Worm (Caenorhabditis elegans) whole organism, L1 larva: ENCODE data around the gene T05G5.5.

Experiments
- C04F5.9 ChIP-seq: sonication (generic microtip); optimal IDR thresholded peaks from 2 replicates; lab custom pipeline; 2016; ENCODE audit warnings: missing genetic modification characterization, missing compliant biosample characterization
- C16A3.4 ChIP-seq: fragments of 150-350 bp; optimal IDR thresholded peaks from 2 replicates; lab custom pipeline; 2014; ENCODE audit warnings: missing biosample characterization, missing genetic modification characterization
- aha-1 ChIP-seq: fragments of 150-350 bp; optimal IDR thresholded peaks from 2 replicates; lab custom pipeline; 2014; ENCODE audit warnings: missing biosample characterization, missing genetic modification characterization
- aly-2 ChIP-seq: fragments of 150-350 bp; optimal IDR thresholded peaks from 2 replicates; lab custom pipeline; 2014; ENCODE audit warnings: missing biosample characterization, missing genetic modification characterization
- ama-1 ChIP-seq: fragments of 150-350 bp; optimal IDR thresholded peaks from 2 replicates; lab custom pipeline; 2014
- ceh-8 ChIP-seq: fragments of 200-800 bp; sonication (Bioruptor generic); optimal IDR thresholded peaks from 2 replicates; lab custom pipeline; 2018; ENCODE audit warnings: mild to moderate bottlenecking, missing genetic modification characterization, moderate library complexity, missing compliant biosample characterization
- ceh-82 ChIP-seq, 3 experiments: fragments of 150-350 bp in 1 of 3; sonication (generic microtip) in 2 of 3; optimal IDR thresholded peaks; 2 replicates each; lab custom pipeline; 2014 to 2017; ENCODE audit warnings: missing biosample characterization in 3 of 3, missing genetic modification characterization in 3 of 3
- ceh-88 ChIP-seq: fragments of 200-800 bp; sonication (Bioruptor generic); IDR thresholded peaks from 2 replicates; pipeline ENCODE4 v1.3.6; 2022; ENCODE audit warnings: missing genetic modification characterization, missing compliant biosample characterization
- ceh-90 ChIP-seq: sonication (generic microtip); optimal IDR thresholded peaks from 2 replicates; lab custom pipeline; 2016; ENCODE audit warnings: missing genetic modification characterization, missing compliant biosample characterization
- ces-1 ChIP-seq: fragments of 150-350 bp; optimal IDR thresholded peaks from 2 replicates; lab custom pipeline; 2014; ENCODE audit warnings: missing biosample characterization, missing genetic modification reagents, missing genetic modification characterization
- efl-1 ChIP-seq, 4 experiments: fragments of 150-350 bp; optimal IDR thresholded peaks in 3 of 4; peaks in 1 of 4; 1 replicate in 1 of 4; 2 replicates in 3 of 4; lab custom pipeline; 2014; ENCODE audit warnings: missing biosample characterization in 2 of 4, missing genetic modification characterization in 2 of 4, missing genetic modification reagents in 2 of 4
- efl-3 ChIP-seq: fragments of 200-800 bp; sonication (Bioruptor generic); optimal IDR thresholded peaks from 2 replicates; lab custom pipeline; 2018; ENCODE audit warnings: mild to moderate bottlenecking, missing genetic modification characterization, missing compliant biosample characterization
- egl-27 ChIP-seq, 2 experiments: fragments of 150-350 bp in 1 of 2; sonication (generic microtip); optimal IDR thresholded peaks; 3 replicates each; lab custom pipeline; 2017 to 2018; ENCODE audit warnings: missing biosample characterization in 2 of 2, missing genetic modification characterization in 2 of 2, missing genetic modification reagents in 2 of 2
- elt-2 ChIP-seq: sonication (generic microtip); optimal IDR thresholded peaks from 2 replicates; lab custom pipeline; 2016; ENCODE audit warnings: missing genetic modification characterization, mild to moderate bottlenecking, inconsistent platforms, missing compliant biosample characterization, missing genetic modification reagents
- elt-3 ChIP-seq, 6 experiments: fragments of 150-350 bp in 1 of 6; sonication (generic microtip); optimal IDR thresholded peaks; 2 replicates each; lab custom pipeline; 2017 to 2018; ENCODE audit warnings: missing biosample characterization in 6 of 6, missing genetic modification characterization in 6 of 6, inconsistent platforms in 1 of 6
- hlh-17 ChIP-seq: fragments of 200-800 bp; sonication (Bioruptor generic); optimal IDR thresholded peaks from 2 replicates; lab custom pipeline; 2018; ENCODE audit warnings: missing genetic modification characterization, mild to moderate bottlenecking, missing compliant biosample characterization, moderate library complexity, borderline replicate concordance
- irx-1 ChIP-seq: sonication (generic microtip); optimal IDR thresholded peaks from 2 replicates; lab custom pipeline; 2016; ENCODE audit warnings: missing genetic modification characterization, missing compliant biosample characterization
- isw-1 ChIP-seq: fragments of 200-800 bp; sonication (Bioruptor generic); IDR thresholded peaks from 2 replicates; pipeline ENCODE4 v1.3.6; 2022; ENCODE audit warnings: missing genetic modification characterization, missing compliant biosample characterization
- jun-1 ChIP-seq: fragments of 150-350 bp; optimal IDR thresholded peaks from 2 replicates; lab custom pipeline; 2014; ENCODE audit warnings: missing biosample characterization, missing genetic modification reagents, missing genetic modification characterization
- lin-13 ChIP-seq: fragments of 150-350 bp; optimal IDR thresholded peaks from 2 replicates; lab custom pipeline; 2014; ENCODE audit warnings: missing biosample characterization, missing genetic modification reagents, missing genetic modification characterization
- lin-14 ChIP-seq: fragments of 200-800 bp; sonication (Bioruptor generic); optimal IDR thresholded peaks from 2 replicates; lab custom pipeline; 2018; ENCODE audit warnings: mild to moderate bottlenecking, missing genetic modification characterization, moderate library complexity, missing compliant biosample characterization
- lin-35 ChIP-seq, 2 experiments: fragments of 150-350 bp; optimal IDR thresholded peaks; 2 replicates each; lab custom pipeline; 2014; ENCODE audit warnings: missing biosample characterization in 2 of 2, missing genetic modification characterization in 2 of 2, missing genetic modification reagents in 2 of 2
- lin-39 ChIP-seq: fragments of 150-350 bp; optimal IDR thresholded peaks from 2 replicates; lab custom pipeline; 2014; ENCODE audit warnings: missing biosample characterization, missing genetic modification reagents, missing genetic modification characterization
- lsy-2 ChIP-seq, 2 experiments: fragments of 150-350 bp; optimal IDR thresholded peaks; 2 replicates each; lab custom pipeline; 2014; ENCODE audit warnings: missing biosample characterization in 2 of 2, missing genetic modification characterization in 2 of 2
- nhr-20 ChIP-seq: sonication (generic microtip); optimal IDR thresholded peaks from 2 replicates; lab custom pipeline; 2016; ENCODE audit warnings: mild to moderate bottlenecking, missing genetic modification characterization, missing compliant biosample characterization
- nhr-28 ChIP-seq: fragments of 150-350 bp; optimal IDR thresholded peaks from 2 replicates; lab custom pipeline; 2014; ENCODE audit warnings: missing biosample characterization, missing genetic modification characterization
- nhr-76 ChIP-seq: sonication (generic microtip); optimal IDR thresholded peaks from 2 replicates; lab custom pipeline; 2017; ENCODE audit warnings: missing biosample characterization, missing genetic modification characterization
- nhr-84 ChIP-seq: sonication (generic microtip); optimal IDR thresholded peaks from 2 replicates; lab custom pipeline; 2017; ENCODE audit warnings: missing biosample characterization, missing genetic modification characterization
- nhr-85 ChIP-seq: sonication (generic microtip); peaks from one replicate; lab custom pipeline; 2016; ENCODE audit warnings: missing genetic modification characterization, inconsistent platforms, missing compliant biosample characterization
- pax-3 ChIP-seq: fragments of 200-800 bp; sonication (Bioruptor generic); optimal IDR thresholded peaks from 2 replicates; lab custom pipeline; 2018; ENCODE audit warnings: mild to moderate bottlenecking, missing genetic modification characterization, moderate library complexity, missing compliant biosample characterization
- pqm-1 ChIP-seq: sonication (generic microtip); optimal IDR thresholded peaks from 3 replicates; lab custom pipeline; 2017; ENCODE audit warnings: missing biosample characterization, missing genetic modification characterization
- rnt-1 ChIP-seq: sonication (generic microtip); optimal IDR thresholded peaks from 2 replicates; lab custom pipeline; 2016; ENCODE audit warnings: mild to moderate bottlenecking, missing genetic modification characterization, moderate library complexity, missing compliant biosample characterization
- snpc-4 ChIP-seq: fragments of 150-350 bp; optimal IDR thresholded peaks from 2 replicates; lab custom pipeline; 2014; ENCODE audit warnings: missing biosample characterization, missing genetic modification characterization
- sptf-1 ChIP-seq: fragments of 150-350 bp; optimal IDR thresholded peaks from 2 replicates; lab custom pipeline; 2014; ENCODE audit warnings: missing biosample characterization, missing genetic modification characterization
- sup-37 ChIP-seq: fragments of 200-800 bp; sonication (Bioruptor generic); optimal IDR thresholded peaks from 2 replicates; lab custom pipeline; 2018; ENCODE audit warnings: mild to moderate bottlenecking, missing genetic modification characterization, missing compliant biosample characterization
- tlp-1 ChIP-seq: fragments of 150-350 bp; optimal IDR thresholded peaks from 2 replicates; lab custom pipeline; 2014; ENCODE audit warnings: missing biosample characterization, missing genetic modification characterization
- unc-130 ChIP-seq: fragments of 150-350 bp; optimal IDR thresholded peaks from 2 replicates; lab custom pipeline; 2017; ENCODE audit warnings: missing biosample characterization, missing genetic modification characterization, inconsistent platforms
- unc-86 ChIP-seq: sonication (generic microtip); optimal IDR thresholded peaks from 2 replicates; lab custom pipeline; 2016; ENCODE audit warnings: missing genetic modification characterization, missing compliant biosample characterization
- vab-15 ChIP-seq: sonication (generic microtip); optimal IDR thresholded peaks from 2 replicates; lab custom pipeline; 2017; ENCODE audit warnings: missing genotype, mild to moderate bottlenecking, missing genetic modification characterization, missing compliant biosample characterization
- zag-1 ChIP-seq: fragments of 150-350 bp; optimal IDR thresholded peaks from 2 replicates; lab custom pipeline; 2014; ENCODE audit warnings: missing biosample characterization, missing genetic modification characterization
- zip-4 ChIP-seq: fragments of 200-800 bp; sonication (Bioruptor generic); optimal IDR thresholded peaks from 2 replicates; lab custom pipeline; 2018; ENCODE audit warnings: mild to moderate bottlenecking, missing genetic modification characterization, moderate library complexity, missing compliant biosample characterization
- ztf-11 ChIP-seq, 2 experiments: sonication (generic microtip); optimal IDR thresholded peaks; 2 replicates each; lab custom pipeline; 2016 to 2017; ENCODE audit warnings: missing genetic modification characterization in 2 of 2, missing biosample characterization in 1 of 2, missing compliant biosample characterization in 1 of 2

Gene T05G5.5

DNA sequence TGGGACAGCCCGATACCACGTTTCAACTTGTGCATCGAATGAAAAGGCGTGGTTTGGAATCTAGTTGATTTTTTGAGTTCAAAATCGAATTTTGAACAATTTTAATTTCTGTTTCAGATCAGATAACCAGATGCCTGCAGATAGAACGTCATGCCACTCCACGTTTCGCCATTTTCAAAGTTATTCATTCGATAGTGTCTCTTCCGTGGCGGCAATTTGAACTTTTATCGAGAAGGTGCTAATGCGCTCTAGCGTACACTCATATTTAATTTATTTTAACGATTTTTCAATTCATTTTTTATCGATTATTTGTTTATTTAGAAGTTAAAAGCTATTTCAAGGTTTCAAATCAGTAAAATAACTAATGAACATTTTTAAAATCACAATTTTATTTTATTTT lies 24.7 kb upstream of the T05G5.5 start (continued):
- TF ChIP-seq isw-1 (GFP tag; lab: Robert Waterston, UW): no peak

DNA sequence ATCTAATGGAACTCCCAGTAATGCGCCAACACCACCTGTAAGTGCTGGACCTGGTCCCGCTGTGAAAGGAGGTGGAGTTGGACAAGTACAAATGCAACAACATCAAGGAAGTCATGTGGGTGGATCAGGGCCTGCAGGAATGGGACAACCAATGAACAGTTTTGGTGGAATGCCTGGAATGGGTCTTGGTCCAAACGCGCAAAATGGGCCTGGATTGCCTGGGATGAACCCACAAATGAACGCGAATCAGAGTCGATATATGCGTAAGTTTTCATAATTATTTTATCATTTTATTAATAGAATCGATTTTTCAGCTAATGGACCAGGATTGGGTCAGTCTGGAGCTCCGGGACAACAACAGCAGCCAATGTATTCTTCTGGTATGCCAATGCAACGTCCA lies 21.2 kb upstream of the T05G5.5 start:
- TF ChIP-seq efl-1 (optimal IDR thresholded peaks at IDR 0.05; lab: Kevin White, UChicago): no peak
- TF ChIP-seq efl-1 (GFP tag; optimal IDR thresholded peaks at IDR 0.05 in 1 of 2; lab: Kevin White, UChicago): peak in 1 of 2 experiments; percentile 90
- no peak for TF ChIP-seq zag-1

DNA sequence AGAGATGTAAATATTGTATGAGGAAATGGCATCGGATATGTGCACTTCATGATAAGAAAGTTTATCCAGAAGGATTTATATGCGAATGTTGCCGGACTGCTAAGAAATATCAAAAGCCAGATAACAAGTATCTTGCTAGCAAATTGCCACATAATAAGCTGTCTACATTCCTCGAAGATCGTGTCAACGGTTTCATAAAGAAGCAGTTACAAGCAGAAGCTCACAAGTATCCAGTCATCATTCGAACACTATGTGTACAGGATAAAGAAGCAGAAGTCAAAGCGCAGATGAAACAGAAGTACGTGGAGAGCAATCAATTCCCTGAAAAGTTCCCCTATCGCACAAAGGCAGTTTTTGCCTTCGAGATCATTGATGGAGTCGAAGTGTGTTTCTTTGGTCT lies 19.4 kb upstream of the T05G5.5 start:
- TF ChIP-seq hlh-17 (GFP tag; lab: Kevin White, UChicago) (no peak), ztf-11 (tag; optimal IDR thresholded peaks at IDR 0.05; lab: Kevin White, UChicago) (no peak), isw-1 (GFP tag; lab: Robert Waterston, UW) (no peak), nhr-85 (tag; lab: Kevin White, UChicago) (no peak), snpc-4 (tag; lab: Kevin White, UChicago) (no peak), pqm-1 (tag; lab: Kevin White, UChicago) (no peak), C16A3.4 (tag; lab: Kevin White, UChicago) (no peak), tlp-1 (tag; lab: Kevin White, UChicago) (no peak), vab-15 (tag; lab: Kevin White, UChicago) (no peak), elt-2 (tag; lab: Kevin White, UChicago) (no peak)

DNA sequence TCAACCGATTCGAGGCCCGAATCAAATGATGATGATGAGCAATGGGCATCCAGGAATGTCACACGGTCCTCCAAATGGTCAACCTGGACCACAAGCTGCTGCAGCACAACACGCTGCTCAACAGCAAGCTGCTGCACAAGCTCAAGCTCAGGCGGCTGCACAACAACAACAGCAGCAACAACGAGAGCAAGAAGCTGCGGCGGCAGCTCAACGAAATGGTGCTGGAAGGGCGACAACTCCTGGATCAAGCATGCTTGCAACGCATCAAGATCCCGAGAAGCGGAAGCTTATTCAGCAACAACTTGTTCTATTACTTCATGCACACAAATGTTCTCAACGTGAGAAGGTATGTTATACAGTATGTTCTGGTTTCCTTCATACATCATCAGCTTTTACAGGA lies 16.8 kb upstream of the T05G5.5 start:
- no peak for TF ChIP-seq efl-1 (optimal IDR thresholded peaks at IDR 0.05; lab: Kevin White, UChicago)
- peak in 1 of 2 experiments; percentile 73 for TF ChIP-seq efl-1 (GFP tag; optimal IDR thresholded peaks at IDR 0.05 in 1 of 2; lab: Kevin White, UChicago)
- TF ChIP-seq aly-2 (tag; lab: Kevin White, UChicago): no peak

DNA sequence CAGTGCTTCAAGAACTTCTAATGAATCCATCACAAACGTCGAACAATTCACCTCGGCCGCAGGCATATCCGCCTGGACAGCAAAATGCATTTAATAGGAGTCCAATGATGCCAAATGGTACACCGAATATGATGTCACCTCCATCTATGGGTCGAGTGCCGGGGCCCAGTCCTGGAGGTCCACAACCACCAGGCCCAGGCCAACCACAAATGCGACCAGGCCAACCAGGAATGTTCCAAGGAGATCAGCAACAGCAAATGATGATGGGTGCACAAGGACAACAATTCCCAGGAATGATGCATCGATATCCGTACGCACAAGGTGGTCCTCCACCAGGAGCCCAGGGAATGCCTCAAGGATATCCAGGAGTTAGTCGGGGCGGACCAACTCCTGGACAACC lies 15.9 kb upstream of the T05G5.5 start:
- TF ChIP-seq sptf-1 (tag; lab: Kevin White, UChicago) (no peak), nhr-85 (tag; lab: Kevin White, UChicago) (peak; percentile 51), tlp-1 (tag; lab: Kevin White, UChicago) (no peak), unc-130 (tag; lab: Kevin White, UChicago) (no peak), efl-3 (no peak), rnt-1 (tag; lab: Kevin White, UChicago) (no peak), nhr-20 (tag; lab: Kevin White, UChicago) (no peak), nhr-28 (no peak), jun-1 (no peak), sup-37 (GFP tag; lab: Kevin White, UChicago) (no peak), ceh-82 (tag; optimal IDR thresholded peaks at IDR 0.05; lab: Kevin White, UChicago) (no peak), pax-3 (tag; lab: Kevin White, UChicago) (no peak), unc-86 (tag; lab: Kevin White, UChicago) (no peak), efl-1 (optimal IDR thresholded peaks at IDR 0.05; lab: Kevin White, UChicago) (no peak), efl-1 (GFP tag; optimal IDR thresholded peaks at IDR 0.05 in 1 of 2; lab: Kevin White, UChicago) (peak in 1 of 2 experiments; percentile 30)

DNA sequence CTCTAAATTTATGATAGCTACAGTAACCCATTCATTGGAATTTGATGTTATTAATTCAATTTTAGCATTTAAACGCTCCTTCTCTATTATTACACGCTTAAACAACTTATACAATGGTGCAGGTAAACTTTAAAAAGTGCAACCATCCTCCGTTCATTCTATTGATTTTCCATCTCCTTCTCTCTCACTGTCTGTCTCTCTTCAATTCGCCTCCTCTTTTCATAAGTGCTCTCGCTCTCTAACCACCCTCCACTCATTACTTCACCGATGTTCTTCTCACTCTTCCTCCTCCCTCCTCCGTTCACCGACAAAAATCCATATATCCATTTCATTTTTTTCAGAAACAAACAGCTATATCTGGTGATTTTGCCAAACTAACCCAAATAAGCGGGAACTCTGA lies 14.9 kb upstream of the T05G5.5 start, which contains the start of gene cbp-1:
Gene cbp-1, plus strand, starts transcription at position 335 of the 400 bp plus-strand sequence.
- TF ChIP-seq ces-1 (no peak), ceh-90 (tag; lab: Kevin White, UChicago) (no peak), elt-3 (tag; optimal IDR thresholded peaks at IDR 0.05; lab: Kevin White, UChicago) (peak in 1 of 6 experiments; percentile 15), lin-35 (GFP tag; optimal IDR thresholded peaks at IDR 0.05; lab: Kevin White, UChicago) (peak; percentile 14 to 26), tlp-1 (tag; lab: Kevin White, UChicago) (no peak), nhr-84 (tag; lab: Kevin White, UChicago) (no peak), lin-13 (GFP tag; lab: Kevin White, UChicago) (no peak), lsy-2 (tag; optimal IDR thresholded peaks at IDR 0.05; lab: Kevin White, UChicago) (peak; percentile 81 to 85), ceh-82 (tag; optimal IDR thresholded peaks at IDR 0.05; lab: Kevin White, UChicago) (peak; percentile 3 to 54 (median 4)), ceh-88 (GFP tag; lab: Robert Waterston, UW) (no peak; the same call in 1 of the 2 replicates), elt-2 (tag; lab: Kevin White, UChicago) (no peak), snpc-4 (tag; lab: Kevin White, UChicago) (peak; percentile 33), lin-14 (GFP tag; lab: Kevin White, UChicago) (peak; percentile 89), ceh-8 (GFP tag; lab: Kevin White, UChicago) (no peak), efl-1 (optimal IDR thresholded peaks at IDR 0.05; lab: Kevin White, UChicago) (peak; percentile 69 to 75), efl-1 (GFP tag; optimal IDR thresholded peaks at IDR 0.05 in 1 of 2; lab: Kevin White, UChicago) (peak; percentile 16 to 90), C04F5.9 (tag; lab: Kevin White, UChicago) (no peak), egl-27 (tag; optimal IDR thresholded peaks at IDR 0.05; lab: Kevin White, UChicago) (no peak), lin-39 (tag; lab: Kevin White, UChicago) (peak; percentile 13), zip-4 (GFP tag; lab: Kevin White, UChicago) (no peak), nhr-76 (tag; lab: Kevin White, UChicago) (no peak), ama-1 (lab: Kevin White, UChicago) (peak; percentile 72), irx-1 (tag; lab: Kevin White, UChicago) (no peak), aha-1 (no peak)
